Worm (Caenorhabditis elegans) whole organism, L1 larva: Measurements from ENCODE around the gene dgk-1.
A peak's percentile ranks its signal among the peaks of the same experiment; 100 is the strongest.

Experiments used
- C16A3.4 ChIP-seq: fragments of 150-350 bp; optimal IDR thresholded peaks from 2 replicates; lab custom pipeline; 2014; ENCODE audit warnings: missing biosample characterization, missing genetic modification characterization
- C34B4.2 ChIP-seq: sonication (generic microtip); optimal IDR thresholded peaks from 2 replicates; lab custom pipeline; 2017; ENCODE audit warnings: mild to moderate bottlenecking, missing genetic modification characterization, missing compliant biosample characterization
- aha-1 ChIP-seq: fragments of 150-350 bp; optimal IDR thresholded peaks from 2 replicates; lab custom pipeline; 2014; ENCODE audit warnings: missing biosample characterization, missing genetic modification characterization
- alr-1 ChIP-seq: fragments of 200-800 bp; sonication (Bioruptor generic); optimal IDR thresholded peaks from 2 replicates; lab custom pipeline; 2018; ENCODE audit warnings: borderline replicate concordance, mild to moderate bottlenecking, missing genetic modification characterization, missing compliant biosample characterization
- aly-2 ChIP-seq: fragments of 150-350 bp; optimal IDR thresholded peaks from 2 replicates; lab custom pipeline; 2014; ENCODE audit warnings: missing biosample characterization, missing genetic modification characterization
- blmp-1 ChIP-seq: fragments of 150-350 bp; optimal IDR thresholded peaks from 2 replicates; lab custom pipeline; 2014; ENCODE audit warnings: missing biosample characterization, missing genetic modification characterization
- ceh-63 ChIP-seq: fragments of 200-800 bp; sonication (Bioruptor generic); optimal IDR thresholded peaks from 2 replicates; lab custom pipeline; 2018; ENCODE audit warnings: mild to moderate bottlenecking, missing genetic modification characterization, missing compliant biosample characterization
- dpl-1 ChIP-seq, 3 experiments: fragments of 150-350 bp in 2 of 3; sonication (generic microtip) in 1 of 3; optimal IDR thresholded peaks; 2 replicates each; lab custom pipeline; 2014 to 2017; ENCODE audit warnings: missing biosample characterization in 3 of 3, missing genetic modification characterization in 3 of 3, missing genetic modification reagents in 3 of 3
- efl-1 ChIP-seq, 4 experiments: fragments of 150-350 bp; optimal IDR thresholded peaks in 3 of 4; peaks in 1 of 4; 1 replicate in 1 of 4; 2 replicates in 3 of 4; lab custom pipeline; 2014; ENCODE audit warnings: missing biosample characterization in 2 of 4, missing genetic modification characterization in 2 of 4, missing genetic modification reagents in 2 of 4
- egl-13 ChIP-seq: sonication (generic microtip); optimal IDR thresholded peaks from 2 replicates; lab custom pipeline; 2016; ENCODE audit warnings: missing genotype, missing genetic modification reagents, missing genetic modification characterization, missing compliant biosample characterization
- egl-27 ChIP-seq, 2 experiments: fragments of 150-350 bp in 1 of 2; sonication (generic microtip); optimal IDR thresholded peaks; 3 replicates each; lab custom pipeline; 2017 to 2018; ENCODE audit warnings: missing biosample characterization in 2 of 2, missing genetic modification characterization in 2 of 2, missing genetic modification reagents in 2 of 2
- elt-2 ChIP-seq: sonication (generic microtip); optimal IDR thresholded peaks from 2 replicates; lab custom pipeline; 2016; ENCODE audit warnings: missing genetic modification characterization, mild to moderate bottlenecking, inconsistent platforms, missing compliant biosample characterization, missing genetic modification reagents
- ets-5 ChIP-seq: fragments of 200-800 bp; sonication (Bioruptor generic); IDR thresholded peaks from 2 replicates; pipeline ENCODE4 v1.3.6; 2022; ENCODE audit warnings: missing genetic modification characterization, missing compliant biosample characterization
- fkh-4 ChIP-seq: sonication (generic microtip); optimal IDR thresholded peaks from 2 replicates; lab custom pipeline; 2016; ENCODE audit warnings: missing compliant biosample characterization, missing genetic modification characterization, borderline replicate concordance
- fkh-8 ChIP-seq: sonication (generic microtip); optimal IDR thresholded peaks from 2 replicates; lab custom pipeline; 2016; ENCODE audit warnings: mild to moderate bottlenecking, missing genetic modification characterization, missing compliant biosample characterization
- fos-1 ChIP-seq: fragments of 150-350 bp; optimal IDR thresholded peaks from 2 replicates; lab custom pipeline; 2014; ENCODE audit warnings: missing biosample characterization, missing genetic modification characterization
- hlh-17 ChIP-seq: fragments of 200-800 bp; sonication (Bioruptor generic); optimal IDR thresholded peaks from 2 replicates; lab custom pipeline; 2018; ENCODE audit warnings: missing genetic modification characterization, mild to moderate bottlenecking, missing compliant biosample characterization, moderate library complexity, borderline replicate concordance
- hlh-4 ChIP-seq: sonication (generic microtip); optimal IDR thresholded peaks from 2 replicates; lab custom pipeline; 2016; ENCODE audit warnings: mild to moderate bottlenecking, missing genetic modification characterization, missing compliant biosample characterization
- irx-1 ChIP-seq: sonication (generic microtip); optimal IDR thresholded peaks from 2 replicates; lab custom pipeline; 2016; ENCODE audit warnings: missing genetic modification characterization, missing compliant biosample characterization
- isw-1 ChIP-seq: fragments of 200-800 bp; sonication (Bioruptor generic); IDR thresholded peaks from 2 replicates; pipeline ENCODE4 v1.3.6; 2022; ENCODE audit warnings: missing genetic modification characterization, missing compliant biosample characterization
- jun-1 ChIP-seq: fragments of 150-350 bp; optimal IDR thresholded peaks from 2 replicates; lab custom pipeline; 2014; ENCODE audit warnings: missing biosample characterization, missing genetic modification reagents, missing genetic modification characterization
- lin-14 ChIP-seq: fragments of 200-800 bp; sonication (Bioruptor generic); optimal IDR thresholded peaks from 2 replicates; lab custom pipeline; 2018; ENCODE audit warnings: mild to moderate bottlenecking, missing genetic modification characterization, moderate library complexity, missing compliant biosample characterization
- lin-35 ChIP-seq, 2 experiments: fragments of 150-350 bp; optimal IDR thresholded peaks; 2 replicates each; lab custom pipeline; 2014; ENCODE audit warnings: missing biosample characterization in 2 of 2, missing genetic modification characterization in 2 of 2, missing genetic modification reagents in 2 of 2
- lsy-2 ChIP-seq, 2 experiments: fragments of 150-350 bp; optimal IDR thresholded peaks; 2 replicates each; lab custom pipeline; 2014; ENCODE audit warnings: missing biosample characterization in 2 of 2, missing genetic modification characterization in 2 of 2
- mab-9 ChIP-seq: fragments of 200-800 bp; sonication (Bioruptor generic); IDR thresholded peaks from 2 replicates; pipeline ENCODE4 v1.3.6; 2022; ENCODE audit warnings: missing genetic modification reagents, missing genetic modification characterization, missing compliant biosample characterization
- mdl-1 ChIP-seq, 2 experiments: fragments of 150-350 bp; optimal IDR thresholded peaks; 2 replicates each; lab custom pipeline; 2014 to 2017; ENCODE audit warnings: missing biosample characterization in 2 of 2, missing genetic modification characterization in 2 of 2, inconsistent platforms in 1 of 2
- mef-2 ChIP-seq: fragments of 150-350 bp; optimal IDR thresholded peaks from 2 replicates; lab custom pipeline; 2014; ENCODE audit warnings: missing biosample characterization, missing genetic modification characterization
- mep-1 ChIP-seq: fragments of 150-350 bp; optimal IDR thresholded peaks from 2 replicates; lab custom pipeline; 2014; ENCODE audit warnings: missing biosample characterization, missing genetic modification characterization
- nhr-12 ChIP-seq: sonication (generic microtip); optimal IDR thresholded peaks from 2 replicates; lab custom pipeline; 2017; ENCODE audit warnings: missing biosample characterization, missing genetic modification characterization
- nhr-20 ChIP-seq: sonication (generic microtip); optimal IDR thresholded peaks from 2 replicates; lab custom pipeline; 2016; ENCODE audit warnings: mild to moderate bottlenecking, missing genetic modification characterization, missing compliant biosample characterization
- nhr-237 ChIP-seq: fragments of 150-350 bp; optimal IDR thresholded peaks from 2 replicates; lab custom pipeline; 2014; ENCODE audit warnings: missing biosample characterization, missing genetic modification characterization
- nhr-47 ChIP-seq: sonication (generic microtip); optimal IDR thresholded peaks from 2 replicates; lab custom pipeline; 2016; ENCODE audit warnings: mild to moderate bottlenecking, missing genetic modification characterization, moderate library complexity, missing compliant biosample characterization
- nhr-77 ChIP-seq: fragments of 150-350 bp; optimal IDR thresholded peaks from 2 replicates; lab custom pipeline; 2014; ENCODE audit warnings: missing biosample characterization, missing genetic modification characterization
- nhr-84 ChIP-seq: sonication (generic microtip); optimal IDR thresholded peaks from 2 replicates; lab custom pipeline; 2017; ENCODE audit warnings: missing biosample characterization, missing genetic modification characterization
- rnt-1 ChIP-seq: sonication (generic microtip); optimal IDR thresholded peaks from 2 replicates; lab custom pipeline; 2016; ENCODE audit warnings: mild to moderate bottlenecking, missing genetic modification characterization, moderate library complexity, missing compliant biosample characterization
- skn-1 ChIP-seq: fragments of 150-350 bp; optimal IDR thresholded peaks from 2 replicates; lab custom pipeline; 2014; ENCODE audit warnings: missing biosample characterization, missing genetic modification characterization
- snpc-4 ChIP-seq: fragments of 150-350 bp; optimal IDR thresholded peaks from 2 replicates; lab custom pipeline; 2014; ENCODE audit warnings: missing biosample characterization, missing genetic modification characterization
- snu-23 ChIP-seq: sonication (generic microtip); optimal IDR thresholded peaks from 2 replicates; lab custom pipeline; 2016; ENCODE audit warnings: missing genetic modification characterization, missing compliant biosample characterization
- sox-4 ChIP-seq: sonication (generic microtip); optimal IDR thresholded peaks from 2 replicates; lab custom pipeline; 2016; ENCODE audit warnings: missing genetic modification characterization, missing compliant biosample characterization
- sptf-1 ChIP-seq: fragments of 150-350 bp; optimal IDR thresholded peaks from 2 replicates; lab custom pipeline; 2014; ENCODE audit warnings: missing biosample characterization, missing genetic modification characterization
- sup-37 ChIP-seq: fragments of 200-800 bp; sonication (Bioruptor generic); optimal IDR thresholded peaks from 2 replicates; lab custom pipeline; 2018; ENCODE audit warnings: mild to moderate bottlenecking, missing genetic modification characterization, missing compliant biosample characterization
- tlp-1 ChIP-seq: fragments of 150-350 bp; optimal IDR thresholded peaks from 2 replicates; lab custom pipeline; 2014; ENCODE audit warnings: missing biosample characterization, missing genetic modification characterization
- unc-30 ChIP-seq: sonication (generic microtip); optimal IDR thresholded peaks from 2 replicates; lab custom pipeline; 2017; ENCODE audit warnings: missing biosample characterization, missing genetic modification characterization
- unc-62 ChIP-seq: fragments of 150-350 bp; optimal IDR thresholded peaks from 2 replicates; lab custom pipeline; 2014; ENCODE audit warnings: missing biosample characterization, missing genetic modification reagents, missing genetic modification characterization
- unc-86 ChIP-seq: sonication (generic microtip); optimal IDR thresholded peaks from 2 replicates; lab custom pipeline; 2016; ENCODE audit warnings: missing genetic modification characterization, missing compliant biosample characterization
- unc-98 ChIP-seq: fragments of 200-800 bp; sonication (Bioruptor generic); IDR thresholded peaks from 2 replicates; pipeline ENCODE4 v1.3.6; 2022; ENCODE audit warnings: missing genetic modification characterization, missing compliant biosample characterization
- ztf-11 ChIP-seq, 2 experiments: sonication (generic microtip); optimal IDR thresholded peaks; 2 replicates each; lab custom pipeline; 2016 to 2017; ENCODE audit warnings: missing genetic modification characterization in 2 of 2, missing biosample characterization in 1 of 2, missing compliant biosample characterization in 1 of 2
- ztf-4 ChIP-seq: fragments of 150-350 bp; optimal IDR thresholded peaks from 2 replicates; lab custom pipeline; 2014; ENCODE audit warnings: missing biosample characterization, missing genetic modification characterization

The dgk-1 gene

DNA sequence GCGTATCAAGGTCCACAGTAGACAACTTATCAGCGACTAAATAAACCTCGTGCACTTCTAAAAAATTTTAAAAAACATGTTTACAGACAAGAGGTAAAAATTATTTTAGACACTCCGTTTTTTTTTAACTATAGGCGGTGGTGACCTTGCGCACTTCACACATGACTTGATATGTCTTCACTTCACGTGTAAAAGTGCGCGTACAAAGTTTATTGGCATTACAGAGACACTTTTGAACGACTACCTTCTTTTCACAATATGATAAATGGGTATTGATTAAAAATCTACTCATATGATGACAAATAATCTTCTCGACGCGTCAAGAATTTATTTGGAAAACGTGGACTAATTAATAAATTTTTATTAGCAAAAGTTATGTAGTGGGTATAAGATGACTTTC lies 35.5 kb upstream of the dgk-1 start (continued):
- no peak for TF ChIP-seq rnt-1 (tag; lab: Kevin White, UChicago)
- no peak for TF ChIP-seq snpc-4 (tag; lab: Kevin White, UChicago)
- TF ChIP-seq irx-1, result no peak
- TF ChIP-seq sptf-1, result no peak
- no peak for TF ChIP-seq egl-27 (tag; optimal IDR thresholded peaks at IDR 0.05; lab: Kevin White, UChicago)
- TF ChIP-seq fkh-8 (tag; lab: Kevin White, UChicago), result no peak
- TF ChIP-seq C16A3.4 (tag; lab: Kevin White, UChicago), result no peak
- no peak for TF ChIP-seq efl-1 (optimal IDR thresholded peaks at IDR 0.05; lab: Kevin White, UChicago)
- TF ChIP-seq efl-1 (GFP tag; optimal IDR thresholded peaks at IDR 0.05 in 1 of 2; lab: Kevin White, UChicago), result no peak
- TF ChIP-seq ets-5, result no peak
- TF ChIP-seq mab-9 (GFP tag; lab: Robert Waterston, UW), result no peak
- TF ChIP-seq sup-37 (GFP tag; lab: Kevin White, UChicago), result no peak
- no peak for TF ChIP-seq dpl-1 (GFP tag; optimal IDR thresholded peaks at IDR 0.05; lab: Kevin White, UChicago)
- TF ChIP-seq ceh-63 (GFP tag; lab: Kevin White, UChicago), result no peak
- no peak for TF ChIP-seq hlh-4 (tag; lab: Kevin White, UChicago)
- TF ChIP-seq ztf-4 (tag; lab: Kevin White, UChicago), result no peak
- TF ChIP-seq blmp-1 (tag; lab: Kevin White, UChicago), result peak; percentile 40
- no peak for TF ChIP-seq unc-30 (tag; lab: Kevin White, UChicago)
- peak; percentile 32 for TF ChIP-seq nhr-47 (tag; lab: Kevin White, UChicago)
- peak in 1 of 2 experiments; percentile 62 for TF ChIP-seq mdl-1 (tag; optimal IDR thresholded peaks at IDR 0.05; lab: Kevin White, UChicago)
- TF ChIP-seq C34B4.2 (tag; lab: Kevin White, UChicago), result no peak
- no peak for TF ChIP-seq isw-1 (GFP tag; lab: Robert Waterston, UW)
- TF ChIP-seq aha-1, result no peak
- TF ChIP-seq egl-13 (tag; lab: Kevin White, UChicago), result no peak
- peak in 1 of 2 experiments; percentile 66 for TF ChIP-seq lin-35 (GFP tag; optimal IDR thresholded peaks at IDR 0.05; lab: Kevin White, UChicago)
- peak; percentile 57 for TF ChIP-seq snu-23 (GFP tag; lab: Kevin White, UChicago)
- TF ChIP-seq unc-86 (tag; lab: Kevin White, UChicago), result no peak
- no peak for TF ChIP-seq unc-98 (GFP tag; lab: Robert Waterston, UW)
- TF ChIP-seq jun-1 (tag; lab: Kevin White, UChicago), result no peak
- peak; percentile 70 for TF ChIP-seq nhr-20 (tag; lab: Kevin White, UChicago)
- no peak for TF ChIP-seq hlh-17 (GFP tag; lab: Kevin White, UChicago)
- TF ChIP-seq unc-62, result no peak
- no peak for TF ChIP-seq lsy-2 (tag; optimal IDR thresholded peaks at IDR 0.05; lab: Kevin White, UChicago)
- TF ChIP-seq lin-14, result peak; percentile 71
- TF ChIP-seq mef-2 (tag; lab: Kevin White, UChicago), result no peak
- no peak for TF ChIP-seq aly-2 (tag; lab: Kevin White, UChicago)
- TF ChIP-seq nhr-237 (tag; lab: Kevin White, UChicago), result no peak
- TF ChIP-seq fkh-4, result no peak
- no peak for TF ChIP-seq elt-2
- no peak for TF ChIP-seq mep-1 (tag; lab: Kevin White, UChicago)
- TF ChIP-seq tlp-1 (tag; lab: Kevin White, UChicago), result no peak
- TF ChIP-seq sox-4 (tag; lab: Kevin White, UChicago), result no peak

DNA sequence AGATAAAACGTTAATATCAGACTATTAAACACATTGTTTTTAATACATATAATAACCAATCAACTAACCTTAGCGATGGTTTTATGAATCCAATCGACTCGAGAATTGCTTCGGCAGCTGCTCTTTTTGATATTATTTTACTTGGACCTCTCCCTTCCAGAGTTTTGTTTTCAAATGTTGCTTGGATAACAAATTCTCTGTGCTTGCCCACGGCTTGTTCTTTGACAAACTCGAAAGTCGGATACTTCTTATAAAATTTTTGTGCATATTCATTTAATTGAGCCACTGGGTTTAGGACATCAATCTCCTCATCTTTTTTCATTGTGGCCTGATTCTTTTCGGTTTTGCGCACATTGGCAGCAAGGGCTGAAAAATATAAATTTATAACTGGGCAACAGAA lies 33.8 kb upstream of the dgk-1 start, which contains the start of gene F55A4.3:
Gene F55A4.3 (minus strand): TSS at position 101 of the 400 bp plus-strand sequence.
- TF ChIP-seq blmp-1 (tag; lab: Kevin White, UChicago) (no peak), sox-4 (tag; lab: Kevin White, UChicago) (no peak), unc-86 (tag; lab: Kevin White, UChicago) (no peak), fos-1 (tag; lab: Kevin White, UChicago) (no peak), unc-98 (GFP tag; lab: Robert Waterston, UW) (no peak), alr-1 (tag; lab: Kevin White, UChicago) (no peak), skn-1 (tag; lab: Kevin White, UChicago) (no peak), nhr-47 (tag; lab: Kevin White, UChicago) (no peak), egl-13 (tag; lab: Kevin White, UChicago) (no peak), nhr-84 (tag; lab: Kevin White, UChicago) (no peak), nhr-77 (tag; lab: Kevin White, UChicago) (no peak), nhr-12 (no peak), aly-2 (tag; lab: Kevin White, UChicago) (no peak), ztf-11 (tag; optimal IDR thresholded peaks at IDR 0.05; lab: Kevin White, UChicago) (no peak), hlh-17 (GFP tag; lab: Kevin White, UChicago) (no peak)
- TF ChIP-seq, all 84 proteins: peak for 0
